Fruit fly (Drosophila melanogaster) whole organism, embryonic: ENCODE results near the gene ps.

Experiments
- Bdp1 ChIP-seq: fragments of 200-800 bp; sonication (Bioruptor generic); optimal IDR thresholded peaks from 3 replicates; lab custom pipeline; 2016; ENCODE audit warnings: missing biosample characterization, missing genetic modification characterization
- Bteb2 ChIP-seq: fragments of 200-800 bp; sonication (Bioruptor generic); optimal IDR thresholded peaks from 2 replicates; lab custom pipeline; 2016; ENCODE audit warnings: missing biosample characterization, missing genetic modification characterization
- CG1024 ChIP-seq: fragments of 200-800 bp; sonication (Bioruptor generic); IDR thresholded peaks from 2 replicates; pipeline ENCODE4 v1.3.6; 2022; ENCODE audit warnings: missing biosample characterization, missing genetic modification characterization
- CG10431 ChIP-seq: fragments of 200-800 bp; sonication (Bioruptor generic); optimal IDR thresholded peaks from 3 replicates; lab custom pipeline; 2018; ENCODE audit warnings: missing biosample characterization, mild to moderate bottlenecking, missing genetic modification characterization
- CG10654 ChIP-seq: fragments of 200-800 bp; sonication (Bioruptor generic); optimal IDR thresholded peaks from 2 replicates; lab custom pipeline; 2016; ENCODE audit warnings: missing biosample characterization, missing genetic modification characterization
- CG12744 ChIP-seq: fragments of 200-800 bp; sonication (Bioruptor generic); optimal IDR thresholded peaks from 2 replicates; lab custom pipeline; 2016; ENCODE audit warnings: missing biosample characterization, missing genetic modification characterization
- CG13624 ChIP-seq: fragments of 200-800 bp; sonication (Bioruptor generic); optimal IDR thresholded peaks from 2 replicates; lab custom pipeline; 2016; ENCODE audit warnings: missing biosample characterization, missing genetic modification characterization
- CG17359 ChIP-seq: fragments of 200-800 bp; sonication (Bioruptor generic); optimal IDR thresholded peaks from 3 replicates; lab custom pipeline; 2018; ENCODE audit warnings: missing biosample characterization, mild to moderate bottlenecking, missing genetic modification characterization, moderate library complexity
- CG1832 ChIP-seq: fragments of 200-800 bp; sonication (Bioruptor generic); optimal IDR thresholded peaks from 2 replicates; lab custom pipeline; 2017; ENCODE audit warnings: missing biosample characterization, mild to moderate bottlenecking, missing genetic modification characterization, inconsistent platforms
- CG18476 ChIP-seq: fragments of 200-800 bp; sonication (Bioruptor generic); optimal IDR thresholded peaks from 2 replicates; lab custom pipeline; 2016; ENCODE audit warnings: missing biosample characterization, mild to moderate bottlenecking, missing genetic modification characterization
- CG30403 ChIP-seq: fragments of 200-800 bp; sonication (Bioruptor generic); optimal IDR thresholded peaks from 3 replicates; lab custom pipeline; 2016; ENCODE audit warnings: missing biosample characterization, missing genetic modification characterization
- CG3065 ChIP-seq: fragments of 200-800 bp; sonication (Bioruptor generic); optimal IDR thresholded peaks from 2 replicates; lab custom pipeline; 2016; ENCODE audit warnings: missing biosample characterization, missing genetic modification characterization
- CG31224 ChIP-seq: fragments of 200-800 bp; sonication (Bioruptor generic); IDR thresholded peaks from 2 replicates; pipeline ENCODE4 v1.3.6; 2022; ENCODE audit warnings: missing biosample characterization, missing genetic modification characterization
- CG31441 ChIP-seq: fragments of 200-800 bp; sonication (Bioruptor generic); IDR thresholded peaks from 2 replicates; pipeline ENCODE4 v1.3.6; 2022; ENCODE audit warnings: missing biosample characterization, missing genetic modification characterization
- CG43689 ChIP-seq: fragments of 200-800 bp; sonication (Bioruptor generic); IDR thresholded peaks from 2 replicates; pipeline ENCODE4 v1.3.6; 2022; ENCODE audit warnings: missing biosample characterization, missing genetic modification characterization
- CG4617 ChIP-seq: fragments of 200-800 bp; sonication (Bioruptor generic); optimal IDR thresholded peaks from 3 replicates; lab custom pipeline; 2016; ENCODE audit warnings: missing biosample characterization, missing genetic modification characterization, borderline replicate concordance
- CG8089 ChIP-seq: fragments of 200-800 bp; sonication (Bioruptor generic); optimal IDR thresholded peaks from 3 replicates; lab custom pipeline; 2016; ENCODE audit warnings: missing biosample characterization, missing genetic modification characterization
- CG8281 ChIP-seq: fragments of 200-800 bp; sonication (Bioruptor generic); optimal IDR thresholded peaks from 2 replicates; lab custom pipeline; 2018; ENCODE audit warnings: missing biosample characterization, mild to moderate bottlenecking, missing genetic modification characterization, moderate library complexity
- CG9609 ChIP-seq: fragments of 200-800 bp; sonication (Bioruptor generic); optimal IDR thresholded peaks from 3 replicates; lab custom pipeline; 2016; ENCODE audit warnings: missing biosample characterization, missing genetic modification characterization
- CG9932 ChIP-seq: fragments of 200-800 bp; sonication (Bioruptor generic); IDR thresholded peaks from 2 replicates; pipeline ENCODE4 v1.3.6; 2022; ENCODE audit warnings: missing biosample characterization, missing genetic modification characterization
- Camta ChIP-seq: fragments of 200-800 bp; sonication (Bioruptor generic); optimal IDR thresholded peaks from 2 replicates; lab custom pipeline; 2016; ENCODE audit warnings: missing biosample characterization, missing genetic modification characterization
- Dek ChIP-seq: fragments of 200-800 bp; sonication (Bioruptor generic); optimal IDR thresholded peaks from 3 replicates; lab custom pipeline; 2019; ENCODE audit warnings: missing biosample characterization, mild to moderate bottlenecking, missing genetic modification characterization, moderate library complexity
- Fer1 ChIP-seq: fragments of 200-800 bp; sonication (Bioruptor generic); optimal IDR thresholded peaks from 2 replicates; lab custom pipeline; 2017; ENCODE audit warnings: missing biosample characterization, mild to moderate bottlenecking, missing genetic modification characterization
- HLH54F ChIP-seq: fragments of 200-800 bp; sonication (Bioruptor generic); optimal IDR thresholded peaks from 3 replicates; lab custom pipeline; 2016; ENCODE audit warnings: missing biosample characterization, missing genetic modification characterization
- Hey ChIP-seq: fragments of 200-800 bp; sonication (Bioruptor generic); optimal IDR thresholded peaks from 3 replicates; lab custom pipeline; 2018; ENCODE audit warnings: missing biosample characterization, mild to moderate bottlenecking, missing genetic modification characterization
- Lim3 ChIP-seq: fragments of 200-800 bp; sonication (Bioruptor generic); IDR thresholded peaks from 2 replicates; pipeline ENCODE4 v1.3.6; 2022; ENCODE audit warnings: missing biosample characterization, missing genetic modification characterization
- Neu2 ChIP-seq: fragments of 200-800 bp; sonication (Bioruptor generic); optimal IDR thresholded peaks from 3 replicates; lab custom pipeline; 2016; ENCODE audit warnings: missing biosample characterization, missing genetic modification characterization, borderline replicate concordance
- Oli ChIP-seq: fragments of 200-800 bp; sonication (Bioruptor generic); optimal IDR thresholded peaks from 2 replicates; lab custom pipeline; 2018; ENCODE audit warnings: missing biosample characterization, mild to moderate bottlenecking, missing genetic modification characterization, moderate library complexity
- Scr ChIP-seq: fragments of 200-800 bp; sonication (Bioruptor generic); IDR thresholded peaks from 2 replicates; pipeline ENCODE4 v1.3.6; 2022; ENCODE audit warnings: missing biosample characterization, missing genetic modification characterization; ENCODE audit not compliant: partially characterized antibody
- Six4 ChIP-seq: fragments of 200-800 bp; sonication (Bioruptor generic); optimal IDR thresholded peaks from 2 replicates; lab custom pipeline; 2016; ENCODE audit warnings: missing biosample characterization, missing genetic modification characterization
- ara ChIP-seq: fragments of 200-800 bp; sonication (Bioruptor generic); IDR thresholded peaks from 2 replicates; pipeline ENCODE4 v1.3.6; 2022; ENCODE audit warnings: missing biosample characterization, missing genetic modification characterization
- bbx ChIP-seq: fragments of 200-800 bp; sonication (Bioruptor generic); IDR thresholded peaks from 2 replicates; pipeline ENCODE4 v1.3.6; 2022; ENCODE audit warnings: missing biosample characterization, missing genetic modification characterization; ENCODE audit not compliant: partially characterized antibody
- chm ChIP-seq: fragments of 200-800 bp; sonication (Bioruptor generic); IDR thresholded peaks from 2 replicates; pipeline ENCODE4 v1.3.6; 2022; ENCODE audit warnings: missing biosample characterization, missing genetic modification characterization
- chn ChIP-seq: fragments of 200-800 bp; sonication (Bioruptor generic); optimal IDR thresholded peaks from 2 replicates; lab custom pipeline; 2016; ENCODE audit warnings: missing biosample characterization, missing genetic modification characterization
- crp ChIP-seq, 2 experiments: fragments of 200-800 bp; sonication (Bioruptor generic); optimal IDR thresholded peaks; 2 replicates in 1 of 2; 3 replicates in 1 of 2; lab custom pipeline; 2017; ENCODE audit warnings: missing biosample characterization in 2 of 2, missing genetic modification characterization in 2 of 2, mild to moderate bottlenecking in 1 of 2, moderate library complexity in 1 of 2
- ind ChIP-seq: fragments of 200-800 bp; sonication (Bioruptor generic); optimal IDR thresholded peaks from 3 replicates; lab custom pipeline; 2016; ENCODE audit warnings: missing biosample characterization, missing genetic modification characterization
- lola ChIP-seq, 3 experiments: fragments of >200 bp in 2 of 3; fragments of 200-800 bp in 1 of 3; sonication (Bioruptor generic) in 1 of 3; optimal IDR thresholded peaks; 2 replicates each; lab custom pipeline; 2017 to 2019; ENCODE audit warnings: missing biosample characterization in 3 of 3, missing genetic modification characterization in 3 of 3, mild to moderate bottlenecking in 1 of 3, moderate library complexity in 1 of 3
- maf-S ChIP-seq: fragments of 200-800 bp; sonication (Bioruptor generic); optimal IDR thresholded peaks from 2 replicates; lab custom pipeline; 2016; ENCODE audit warnings: missing biosample characterization, missing genetic modification characterization
- mam ChIP-seq: fragments of 200-800 bp; sonication (Bioruptor generic); optimal IDR thresholded peaks from 3 replicates; lab custom pipeline; 2016; ENCODE audit warnings: missing biosample characterization, missing genetic modification characterization
- nau ChIP-seq: fragments of 200-800 bp; sonication (Bioruptor generic); optimal IDR thresholded peaks from 3 replicates; lab custom pipeline; 2017; ENCODE audit warnings: missing biosample characterization, mild to moderate bottlenecking, missing genetic modification characterization, missing genetic modification reagents
- nmo ChIP-seq: fragments of 200-800 bp; sonication (Bioruptor generic); optimal IDR thresholded peaks from 2 replicates; lab custom pipeline; 2018; ENCODE audit warnings: missing biosample characterization, mild to moderate bottlenecking, missing genetic modification characterization, moderate library complexity
- repo ChIP-seq: fragments of 200-800 bp; sonication (Bioruptor generic); optimal IDR thresholded peaks from 2 replicates; lab custom pipeline; 2016; ENCODE audit warnings: missing biosample characterization, missing genetic modification characterization
- scrt ChIP-seq: fragments of 200-800 bp; sonication (Bioruptor generic); optimal IDR thresholded peaks from 2 replicates; lab custom pipeline; 2018; ENCODE audit warnings: missing biosample characterization, mild to moderate bottlenecking, missing genetic modification characterization, moderate library complexity
- sens ChIP-seq: fragments of 200-800 bp; sonication (Bioruptor generic); peaks from one replicate; lab custom pipeline; 2016; ENCODE audit warnings: missing biosample characterization, missing genetic modification characterization
- so ChIP-seq: fragments of 200-800 bp; sonication (Bioruptor generic); IDR thresholded peaks from 3 replicates; pipeline ENCODE4 v1.3.6; 2022; ENCODE audit warnings: missing biosample characterization, missing genetic modification characterization
- sob ChIP-seq: fragments of 200-800 bp; sonication (Bioruptor generic); IDR thresholded peaks from 2 replicates; pipeline ENCODE4 v1.3.6; 2022; ENCODE audit warnings: missing biosample characterization, missing genetic modification characterization
- tap ChIP-seq: fragments of 200-800 bp; optimal IDR thresholded peaks from 3 replicates; lab custom pipeline; 2019; ENCODE audit warnings: missing biosample characterization, mild to moderate bottlenecking, missing genetic modification characterization, moderate library complexity
- trh ChIP-seq: fragments of 200-800 bp; sonication (Bioruptor generic); optimal IDR thresholded peaks from 2 replicates; lab custom pipeline; 2016; ENCODE audit warnings: missing biosample characterization, missing genetic modification characterization
- twi ChIP-seq: fragments of 200-800 bp; optimal IDR thresholded peaks from 2 replicates; lab custom pipeline; 2019; ENCODE audit warnings: missing biosample characterization, mild to moderate bottlenecking, missing genetic modification characterization, moderate library complexity
- unpg ChIP-seq: fragments of 200-800 bp; sonication (Bioruptor generic); optimal IDR thresholded peaks from 3 replicates; lab custom pipeline; 2018; ENCODE audit warnings: missing biosample characterization, mild to moderate bottlenecking, missing genetic modification characterization, moderate library complexity
- vnd ChIP-seq: fragments of 200-800 bp; sonication (Bioruptor generic); IDR thresholded peaks from 3 replicates; pipeline ENCODE4 v1.3.6; 2022; ENCODE audit warnings: missing biosample characterization, missing genetic modification characterization; ENCODE audit not compliant: partially characterized antibody

Gene ps

DNA sequence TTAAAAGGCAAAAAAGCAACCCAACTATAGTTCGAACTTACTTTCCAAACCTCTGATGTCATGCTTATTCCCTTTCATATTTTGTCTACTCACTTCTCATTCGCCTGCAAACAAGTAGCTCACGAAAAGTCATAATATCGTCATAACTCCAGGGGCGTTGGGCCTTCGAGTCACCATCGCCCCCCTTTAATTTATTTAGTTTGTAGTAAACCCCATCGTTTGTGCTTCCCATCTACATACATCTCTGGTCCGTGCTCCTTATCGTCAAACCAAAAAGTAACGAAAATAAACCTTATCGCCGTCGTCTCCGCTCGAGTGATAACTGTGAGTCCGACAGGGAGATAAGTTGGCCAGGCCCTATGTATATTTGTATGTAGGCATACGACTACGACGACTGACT is 11.2 kb downstream of the ps start (continued):
- TF ChIP-seq Fer1 (GFP tag; lab: Kevin White, UChicago): peak; percentile 87
- peak; percentile 80 for TF ChIP-seq CG17359 (tag; lab: Kevin White, UChicago)
- TF ChIP-seq ara (GFP tag; lab: Robert Waterston, UW): peak; percentile 43
- TF ChIP-seq CG13624 (GFP tag; lab: Kevin White, UChicago): peak; percentile 77
- peak; percentile 64 for TF ChIP-seq HLH54F (GFP tag; lab: Kevin White, UChicago)
- peak; percentile 86 for TF ChIP-seq CG9932 (GFP tag; lab: Robert Waterston, UW)
- no peak for TF ChIP-seq Oli (tag; lab: Kevin White, UChicago)
- TF ChIP-seq sob (GFP tag; lab: Robert Waterston, UW): peak; percentile 77
- peak; percentile 33 for TF ChIP-seq nmo (GFP tag; lab: Kevin White, UChicago)
- TF ChIP-seq unpg: peak; percentile 55
- TF ChIP-seq lola (GFP tag; optimal IDR thresholded peaks at IDR 0.05; lab: Kevin White, UChicago): peak in 1 of 3 experiments; percentile 22
- no peak for TF ChIP-seq bbx
- peak; percentile 63 for TF ChIP-seq scrt (GFP tag; lab: Kevin White, UChicago)
- TF ChIP-seq trh (GFP tag; lab: Kevin White, UChicago): no peak
- no peak for TF ChIP-seq CG4617
- peak; percentile 40 for TF ChIP-seq CG30403 (GFP tag; lab: Kevin White, UChicago)
- TF ChIP-seq sens: peak; percentile 90
- peak; percentile 50 for TF ChIP-seq CG8281 (tag; lab: Kevin White, UChicago)
- TF ChIP-seq mam (GFP tag; lab: Kevin White, UChicago): peak; percentile 82
- peak; percentile 75 for TF ChIP-seq chm (GFP tag; lab: Robert Waterston, UW)
- TF ChIP-seq so (GFP tag; lab: Robert Waterston, UW): 0 out of 3 replicates have a peak, but pooled peaks have one; percentile 27
- peak; percentile 2; the same call in 1 of the 2 replicates for TF ChIP-seq CG1024 (GFP tag; lab: Robert Waterston, UW)
- TF ChIP-seq Scr (GFP tag; lab: Robert Waterston, UW): no peak
- TF ChIP-seq CG31441 (GFP tag; lab: Robert Waterston, UW): peak; percentile 53
- peak; percentile 49 for TF ChIP-seq Hey (tag; lab: Kevin White, UChicago)
- TF ChIP-seq CG12744 (GFP tag; lab: Kevin White, UChicago): peak; percentile 30
- TF ChIP-seq CG10431: no peak
- TF ChIP-seq ind (GFP tag; lab: Kevin White, UChicago): peak; percentile 67
- peak; percentile 40 for TF ChIP-seq CG8089
- TF ChIP-seq vnd (GFP tag; lab: Robert Waterston, UW): no peak
- peak; percentile 57 for TF ChIP-seq maf-S (GFP tag; lab: Kevin White, UChicago)
- no peak for TF ChIP-seq crp (GFP tag; optimal IDR thresholded peaks at IDR 0.05; lab: Kevin White, UChicago)
- peak; percentile 4 for TF ChIP-seq chn (GFP tag; lab: Kevin White, UChicago)
- TF ChIP-seq nau (GFP tag; lab: Kevin White, UChicago): peak; percentile 26
- no peak for TF ChIP-seq Lim3 (GFP tag; lab: Robert Waterston, UW)
- TF ChIP-seq Dek (tag; lab: Kevin White, UChicago): peak; percentile 68
- TF ChIP-seq tap (tag; lab: Kevin White, UChicago): peak; percentile 56
- peak; percentile 34 for TF ChIP-seq Six4 (GFP tag; lab: Kevin White, UChicago)
- peak; percentile 31; the same call in 1 of the 2 replicates for TF ChIP-seq CG31224 (GFP tag; lab: Robert Waterston, UW)
- peak; percentile 20 for TF ChIP-seq CG18476 (GFP tag; lab: Kevin White, UChicago)
- peak; percentile 31 for TF ChIP-seq Camta (GFP tag; lab: Kevin White, UChicago)
- no peak for TF ChIP-seq CG1832
- peak; percentile 36 for TF ChIP-seq Bdp1 (GFP tag; lab: Kevin White, UChicago)
- TF ChIP-seq CG3065 (GFP tag; lab: Kevin White, UChicago): peak; percentile 19
- 0 out of 2 replicates have a peak, but pooled peaks have one; percentile 7 for TF ChIP-seq CG43689 (GFP tag; lab: Robert Waterston, UW)
- TF ChIP-seq repo (GFP tag; lab: Kevin White, UChicago): peak; percentile 18
- peak; percentile 33 for TF ChIP-seq CG10654 (GFP tag; lab: Kevin White, UChicago)
- TF ChIP-seq Neu2 (GFP tag; lab: Kevin White, UChicago): no peak
- TF ChIP-seq Bteb2 (GFP tag; lab: Kevin White, UChicago): peak; percentile 58
- peak; percentile 63 for TF ChIP-seq CG9609 (GFP tag; lab: Kevin White, UChicago)
- no peak for TF ChIP-seq twi
